Fruit fly (Drosophila melanogaster): ENCODE measurements around the gene eIF4EHP.

- TF ChIP-seq CG8478 (optimal IDR thresholded peaks at IDR 0.05) (no peak), CTCF (optimal IDR thresholded peaks at IDR 0.05) (no peak)
Observed at dm6 chr3R:24143779-24144178, 35.0 kb upstream of the eIF4EHP start.

All from S2 (cell line).